Fruit fly (Drosophila melanogaster): ENCODE results near the gene Polr3C.
A peak's percentile ranks its signal among the peaks of the same experiment; 100 is the strongest.

The Polr3C gene

DNA sequence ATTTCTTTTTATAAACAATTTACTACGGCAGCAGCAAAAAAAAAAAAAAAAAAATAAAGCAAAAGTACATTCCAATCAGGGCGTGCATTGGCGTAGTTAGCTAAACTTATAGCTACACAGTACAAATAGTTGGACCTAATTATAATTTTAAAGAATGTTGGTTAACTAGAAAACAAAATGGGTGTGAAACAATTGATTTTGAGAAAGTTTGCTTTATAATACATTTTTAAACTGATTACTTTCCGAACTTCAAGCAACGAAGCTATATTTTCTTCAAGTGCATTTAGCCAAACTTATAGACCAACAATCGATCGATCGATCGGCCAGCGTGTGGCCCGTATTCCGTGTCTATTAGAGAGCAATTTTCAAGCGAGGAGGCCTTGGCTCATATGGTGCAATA is 8.8 kb upstream of the Polr3C start (continued):
- no peak for TF ChIP-seq Adf1 (GFP tag; IDR thresholded peaks at IDR 0.05)
- no peak for TF ChIP-seq CG5180 (GFP tag; optimal IDR thresholded peaks at IDR 0.05)
- peak; percentile 34 for TF ChIP-seq ind (GFP tag; optimal IDR thresholded peaks at IDR 0.05)
- no peak for TF ChIP-seq sc (optimal IDR thresholded peaks at IDR 0.05)
- TF ChIP-seq sc (GFP tag; optimal IDR thresholded peaks at IDR 0.05), result no peak
- no peak for TF ChIP-seq vfl (GFP tag; optimal IDR thresholded peaks at IDR 0.05)
- no peak for TF ChIP-seq sima (GFP tag; optimal IDR thresholded peaks at IDR 0.05)
- TF ChIP-seq fru (optimal IDR thresholded peaks at IDR 0.05), result no peak
- no peak for TF ChIP-seq ATbp (GFP tag; optimal IDR thresholded peaks at IDR 0.05)
- TF ChIP-seq insv (GFP tag; optimal IDR thresholded peaks at IDR 0.05), result no peak
- no peak for TF ChIP-seq unc-4 (GFP tag; IDR thresholded peaks at IDR 0.05; ENCODE audit: partially characterized antibody)
- peak; percentile 7 for TF ChIP-seq Xbp1 (GFP tag; optimal IDR thresholded peaks at IDR 0.05)
- no peak for TF ChIP-seq BEAF-32 (GFP tag; optimal IDR thresholded peaks at IDR 0.05)
- TF ChIP-seq pb (GFP tag; optimal IDR thresholded peaks at IDR 0.05), result no peak
- TF ChIP-seq CG8281 (tag; optimal IDR thresholded peaks at IDR 0.05), result no peak
- peak; percentile 41 for TF ChIP-seq CG4424 (GFP tag; optimal IDR thresholded peaks at IDR 0.05)
- no peak for TF ChIP-seq emc (GFP tag; optimal IDR thresholded peaks at IDR 0.05)
- TF ChIP-seq CG12299 (tag; optimal IDR thresholded peaks at IDR 0.05), result no peak
- no peak for TF ChIP-seq Bgb (GFP tag; IDR thresholded peaks at IDR 0.05; ENCODE audit: partially characterized antibody)
- TF ChIP-seq CkIIα-i1 (GFP tag; IDR thresholded peaks at IDR 0.05), result no peak
- no peak for TF ChIP-seq chm (GFP tag; IDR thresholded peaks at IDR 0.05)
- peak; percentile 9 for TF ChIP-seq CG17829 (tag; optimal IDR thresholded peaks at IDR 0.05)
- no peak for TF ChIP-seq CG11247 (GFP tag; IDR thresholded peaks at IDR 0.05)
- TF ChIP-seq CG4617 (GFP tag; optimal IDR thresholded peaks at IDR 0.05; ENCODE audit: borderline replicate concordance), result no peak
- no peak for TF ChIP-seq ato (GFP tag; IDR thresholded peaks at IDR 0.05; ENCODE audit: partially characterized antibody)
- no peak for TF ChIP-seq CG12155 (GFP tag; optimal IDR thresholded peaks at IDR 0.05)
- no peak for TF ChIP-seq her (GFP tag; optimal IDR thresholded peaks at IDR 0.05)
- no peak for TF ChIP-seq maf-S (GFP tag; optimal IDR thresholded peaks at IDR 0.05)
- no peak for TF ChIP-seq Ets97D (GFP tag; optimal IDR thresholded peaks at IDR 0.05)
- TF ChIP-seq chif (GFP tag; optimal IDR thresholded peaks at IDR 0.05), result peak in 1 of 2 experiments; percentile 16
- no peak for TF ChIP-seq bcd (GFP tag; optimal IDR thresholded peaks at IDR 0.05)
- peak; percentile 56 for TF ChIP-seq Ptx1 (GFP tag; IDR thresholded peaks at IDR 0.05)
- no peak for TF ChIP-seq CG3838 (GFP tag; optimal IDR thresholded peaks at IDR 0.05)
- TF ChIP-seq jumu (GFP tag; optimal IDR thresholded peaks at IDR 0.05), result no peak

DNA sequence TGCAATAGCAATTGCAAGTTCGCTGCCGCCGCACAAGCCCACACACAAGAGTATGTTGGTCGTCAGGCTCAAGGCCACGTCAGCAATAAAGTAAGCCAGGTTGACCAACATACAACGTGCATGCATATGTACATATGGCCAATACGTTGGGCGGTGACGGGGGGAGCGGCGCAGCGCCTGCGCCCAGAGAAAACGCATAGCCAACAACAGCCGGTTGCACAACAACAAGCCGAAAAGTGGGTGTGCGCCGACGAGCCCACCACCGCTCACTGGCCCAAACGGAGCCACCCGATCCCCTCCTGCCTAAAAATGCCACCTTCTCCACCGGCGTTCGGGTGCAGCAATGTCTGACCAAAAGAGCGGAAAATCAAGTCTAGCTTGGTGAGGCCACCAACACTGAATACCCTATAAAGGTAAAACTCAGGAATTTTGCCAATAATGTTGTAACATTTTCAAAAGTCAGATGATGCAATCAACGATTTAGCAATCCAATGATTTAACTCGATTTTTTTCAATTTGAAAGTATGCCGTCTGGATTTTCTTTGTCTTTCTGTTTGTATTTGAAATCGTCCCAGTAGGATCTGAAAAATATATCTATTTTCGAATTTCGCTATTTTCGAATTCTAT is 8.2 kb upstream of the Polr3C start, which contains the start of gene CG5509:
Gene CG5509, plus strand, starts transcription at position 577 of the 627 bp plus-strand sequence.
- TF ChIP-seq kni (GFP tag; optimal IDR thresholded peaks at IDR 0.05) (peak; percentile 36), CG10321 (GFP tag; IDR thresholded peaks at IDR 0.05) (no peak), Drgx (GFP tag; IDR thresholded peaks at IDR 0.05) (peak; percentile 50), tup (GFP tag; optimal IDR thresholded peaks at IDR 0.05) (no peak), nom (GFP tag; optimal IDR thresholded peaks at IDR 0.05) (peak; percentile 6), CrebB (tag; optimal IDR thresholded peaks at IDR 0.05) (no peak), CG12155 (GFP tag; optimal IDR thresholded peaks at IDR 0.05) (no peak), wdn (GFP tag; IDR thresholded peaks at IDR 0.05) (no peak), dm (GFP tag; optimal IDR thresholded peaks at IDR 0.05) (no peak), Pdp1 (GFP tag; optimal IDR thresholded peaks at IDR 0.05) (peak in 1 of 2 experiments; percentile 59), row (GFP tag; IDR thresholded peaks at IDR 0.05) (0 out of 3 replicates have a peak, but pooled peaks have one; percentile 20), crol (GFP tag; IDR thresholded peaks at IDR 0.05) (peak; percentile 88), disco-r (GFP tag; optimal IDR thresholded peaks at IDR 0.05) (no peak), ewg (GFP tag; optimal IDR thresholded peaks at IDR 0.05) (peak; percentile 83), sr (GFP tag; IDR thresholded peaks at IDR 0.05) (peak; percentile 46; the same call in 2 of the 3 replicates), D19A (tag; optimal IDR thresholded peaks at IDR 0.05) (peak; percentile 9), chinmo (GFP tag; IDR thresholded peaks at IDR 0.05; ENCODE audit: partially characterized antibody) (peak; percentile 83; the same call in 2 of the 4 replicates), CG3726 (GFP tag; IDR thresholded peaks at IDR 0.05) (no peak), sens (GFP tag) (no peak), CG1602 (GFP tag; optimal IDR thresholded peaks at IDR 0.05) (no peak)
